Worm (Caenorhabditis elegans) whole organism, young adult: ENCODE results near the gene Y105C5A.1270.

ENCODE experiments used
- B0019.2 ChIP-seq: fragments of 200-800 bp; sonication (Bioruptor generic); conservative IDR thresholded peaks from 2 replicates; pipeline ENCODE4 v1.3.6; 2022; ENCODE audit warnings: missing genetic modification reagents, missing genetic modification characterization, missing compliant biosample characterization
- B0035.1 ChIP-seq: sonication (generic microtip); optimal IDR thresholded peaks from 2 replicates; lab custom pipeline; 2016; ENCODE audit warnings: missing genetic modification characterization, mild to moderate bottlenecking, missing compliant biosample characterization, missing genotype, missing genetic modification reagents
- F22D6.2 ChIP-seq: sonication (generic microtip); optimal IDR thresholded peaks from 2 replicates; lab custom pipeline; 2016; ENCODE audit warnings: mild to moderate bottlenecking, missing genetic modification characterization, missing compliant biosample characterization
- F39B2.1 ChIP-seq: fragments of 200-800 bp; sonication (Bioruptor generic); IDR thresholded peaks from 2 replicates; pipeline ENCODE4 v1.3.6; 2022; ENCODE audit warnings: missing genetic modification reagents, missing genetic modification characterization, missing compliant biosample characterization
- F52B5.7 ChIP-seq: sonication (generic microtip); optimal IDR thresholded peaks from 2 replicates; lab custom pipeline; 2016; ENCODE audit warnings: mild to moderate bottlenecking, missing genetic modification characterization, missing compliant biosample characterization
- Y95B8A.8 ChIP-seq: fragments of 200-800 bp; sonication (Bioruptor generic); IDR thresholded peaks from 2 replicates; pipeline ENCODE4 v1.3.6; 2022; ENCODE audit warnings: missing genetic modification reagents, missing genetic modification characterization, missing compliant biosample characterization
- ZK185.1 ChIP-seq: sonication (generic microtip); optimal IDR thresholded peaks from 2 replicates; lab custom pipeline; 2016; ENCODE audit warnings: mild to moderate bottlenecking, missing genetic modification characterization, missing compliant biosample characterization; ENCODE audit not compliant: poor library complexity, severe bottlenecking
- ama-1 ChIP-seq, 3 experiments: fragments of 150-350 bp in 1 of 3; sonication (generic microtip) in 2 of 3; optimal IDR thresholded peaks; 2 replicates each; lab custom pipeline; 2014 to 2018; ENCODE audit warnings: missing biosample characterization in 2 of 3, missing genetic modification characterization in 2 of 3, missing genetic modification reagents in 2 of 3
- aptf-2 ChIP-seq: fragments of 200-800 bp; sonication (Bioruptor generic); conservative IDR thresholded peaks from 2 replicates; pipeline ENCODE4 v1.3.6; 2022; ENCODE audit warnings: missing genetic modification reagents, missing genetic modification characterization, missing compliant biosample characterization
- atf-7 ChIP-seq: sonication (generic microtip); optimal IDR thresholded peaks from 2 replicates; lab custom pipeline; 2017; ENCODE audit warnings: mild to moderate bottlenecking, missing genetic modification characterization, missing compliant biosample characterization
- attf-6 ChIP-seq: fragments of 200-800 bp; sonication (Bioruptor generic); IDR thresholded peaks from 2 replicates; pipeline ENCODE4 v1.3.6; 2022; ENCODE audit warnings: missing genetic modification reagents, missing genetic modification characterization, missing compliant biosample characterization
- ceh-27 ChIP-seq: fragments of 200-800 bp; sonication (Bioruptor generic); optimal IDR thresholded peaks from 2 replicates; lab custom pipeline; 2018; ENCODE audit warnings: mild to moderate bottlenecking, missing genetic modification characterization, moderate library complexity, missing compliant biosample characterization
- ceh-58 ChIP-seq: fragments of 200-800 bp; sonication (Bioruptor generic); IDR thresholded peaks from 2 replicates; pipeline ENCODE4 v1.3.6; 2022; ENCODE audit warnings: missing genetic modification characterization, missing compliant biosample characterization
- dox-1 ChIP-seq: fragments of 200-800 bp; sonication (Bioruptor generic); IDR thresholded peaks from 2 replicates; pipeline ENCODE4 v1.3.6; 2022; ENCODE audit warnings: missing genetic modification reagents, missing genetic modification characterization, missing compliant biosample characterization
- efl-1 ChIP-seq: fragments of 150-350 bp; optimal IDR thresholded peaks from 2 replicates; lab custom pipeline; 2014; ENCODE audit warnings: missing biosample characterization, missing genetic modification reagents, missing genetic modification characterization
- egl-44 ChIP-seq: fragments of 200-800 bp; sonication (Bioruptor generic); IDR thresholded peaks from 2 replicates; pipeline ENCODE4 v1.3.6; 2022; ENCODE audit warnings: missing genetic modification reagents, missing genetic modification characterization, missing compliant biosample characterization
- egrh-3 ChIP-seq: fragments of 200-800 bp; sonication (Bioruptor generic); IDR thresholded peaks from 2 replicates; pipeline ENCODE4 v1.3.6; 2022; ENCODE audit warnings: missing genetic modification reagents, missing genetic modification characterization, missing compliant biosample characterization
- gei-17 ChIP-seq: fragments of 200-800 bp; sonication (Bioruptor generic); optimal IDR thresholded peaks from 2 replicates; lab custom pipeline; 2018; ENCODE audit warnings: mild to moderate bottlenecking, missing genetic modification characterization, missing compliant biosample characterization
- hmg-1.2 ChIP-seq: fragments of 200-800 bp; sonication (Bioruptor generic); IDR thresholded peaks from 2 replicates; pipeline ENCODE4 v1.3.6; 2022; ENCODE audit warnings: missing genetic modification reagents, missing genetic modification characterization, missing compliant biosample characterization
- let-526 ChIP-seq: fragments of 200-800 bp; sonication (Bioruptor generic); IDR thresholded peaks from 2 replicates; pipeline ENCODE4 v1.3.6; 2022; ENCODE audit warnings: missing genetic modification reagents, missing genetic modification characterization, missing compliant biosample characterization
- lir-1 ChIP-seq: fragments of 200-800 bp; sonication (Bioruptor generic); conservative IDR thresholded peaks from 2 replicates; pipeline ENCODE4 v1.3.6; 2022; ENCODE audit warnings: missing genetic modification reagents, missing genetic modification characterization, missing compliant biosample characterization
- lsy-27 ChIP-seq: sonication (generic microtip); optimal IDR thresholded peaks from 2 replicates; lab custom pipeline; 2017; ENCODE audit warnings: missing genetic modification characterization, mild to moderate bottlenecking, missing compliant biosample characterization, antibody characterized with exemption, missing genotype, borderline replicate concordance; ENCODE audit not compliant: insufficient read depth
- madf-3 ChIP-seq: fragments of 200-800 bp; sonication (Bioruptor generic); IDR thresholded peaks from 2 replicates; pipeline ENCODE4 v1.3.6; 2022; ENCODE audit warnings: missing genetic modification reagents, missing genetic modification characterization, missing compliant biosample characterization
- mcd-1 ChIP-seq: fragments of 200-800 bp; sonication (Bioruptor generic); IDR thresholded peaks from 2 replicates; pipeline ENCODE4 v1.3.6; 2022; ENCODE audit warnings: missing genetic modification reagents, missing genetic modification characterization, missing compliant biosample characterization
- nhr-90 ChIP-seq: sonication (generic microtip); optimal IDR thresholded peaks from 2 replicates; lab custom pipeline; 2016; ENCODE audit warnings: missing genotype, mild to moderate bottlenecking, missing genetic modification characterization, missing compliant biosample characterization
- pbrm-1 ChIP-seq: fragments of 200-800 bp; sonication (Bioruptor generic); IDR thresholded peaks from 2 replicates; pipeline ENCODE4 v1.3.6; 2022; ENCODE audit warnings: missing genetic modification reagents, missing genetic modification characterization, missing compliant biosample characterization
- repo-1 ChIP-seq: sonication (generic microtip); optimal IDR thresholded peaks from 2 replicates; lab custom pipeline; 2017; ENCODE audit warnings: mild to moderate bottlenecking, missing genetic modification characterization, missing compliant biosample characterization
- sdz-38 ChIP-seq: sonication (generic microtip); optimal IDR thresholded peaks from 2 replicates; lab custom pipeline; 2016; ENCODE audit warnings: missing genotype, missing genetic modification characterization, missing compliant biosample characterization
- snpc-4 ChIP-seq, 5 experiments: fragments of 150-350 bp in 1 of 5; sonication (generic microtip) in 4 of 5; optimal IDR thresholded peaks; 2 replicates each; lab custom pipeline; 2014 to 2018; ENCODE audit warnings: missing genetic modification characterization in 5 of 5, missing biosample characterization in 3 of 5, antibody characterized with exemption in 2 of 5, mild to moderate bottlenecking in 2 of 5, missing compliant biosample characterization in 2 of 5, missing genotype in 2 of 5, moderate library complexity in 2 of 5, missing genetic modification reagents in 1 of 5
- tlf-1 ChIP-seq: fragments of 200-800 bp; sonication (Bioruptor generic); optimal IDR thresholded peaks from 2 replicates; lab custom pipeline; 2018; ENCODE audit warnings: mild to moderate bottlenecking, missing genetic modification characterization, missing compliant biosample characterization
- unc-130 ChIP-seq: sonication (generic microtip); optimal IDR thresholded peaks from 2 replicates; lab custom pipeline; 2016; ENCODE audit warnings: missing genetic modification reagents, missing genetic modification characterization, missing compliant biosample characterization
- unc-62 ChIP-seq: fragments of 150-350 bp; optimal IDR thresholded peaks from 2 replicates; lab custom pipeline; 2014; ENCODE audit warnings: missing biosample characterization, missing genetic modification reagents, missing genetic modification characterization
- ztf-3 ChIP-seq: fragments of 200-800 bp; sonication (Bioruptor generic); optimal IDR thresholded peaks from 2 replicates; lab custom pipeline; 2018; ENCODE audit warnings: mild to moderate bottlenecking, missing genetic modification characterization, missing compliant biosample characterization
- ztf-6 ChIP-seq: fragments of 200-800 bp; sonication (Bioruptor generic); IDR thresholded peaks from 2 replicates; pipeline ENCODE4 v1.3.6; 2022; ENCODE audit warnings: missing genetic modification reagents, missing genetic modification characterization, missing compliant biosample characterization

The Y105C5A.1270 gene

DNA sequence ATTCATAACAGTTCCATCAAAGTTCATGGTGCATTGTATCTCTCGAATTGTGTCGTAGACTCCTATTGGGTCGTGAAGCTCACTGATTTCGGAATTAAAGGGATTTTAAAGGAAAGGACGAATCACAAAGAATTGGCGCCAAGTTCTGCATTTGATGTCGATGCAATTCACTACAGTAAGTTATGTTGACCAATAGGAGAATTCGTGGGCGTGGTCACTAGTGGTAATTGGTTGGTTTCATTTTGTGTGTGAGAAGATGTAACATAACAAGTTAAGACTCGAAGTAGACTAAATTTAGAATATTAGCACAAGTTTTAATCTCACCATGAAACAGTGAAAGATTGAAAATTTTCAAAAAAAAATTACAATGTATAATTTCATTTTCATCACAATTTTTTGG is 31.8 kb upstream of the Y105C5A.1270 start:
- TF ChIP-seq efl-1 (GFP tag; lab: Kevin White, UChicago) (no peak), snpc-4 (GFP tag; optimal IDR thresholded peaks at IDR 0.05; lab: Kevin White, UChicago) (peak; percentile 7), snpc-4 (tag; optimal IDR thresholded peaks at IDR 0.05; lab: Kevin White, UChicago) (no peak)

ce11 chrIV:15872633-15873032 is 26.2 kb upstream of the Y105C5A.1270 start, which contains the start of gene gcy-25:
gcy-25 (plus strand) TSS chrIV:15872933.
- TF ChIP-seq let-526 (GFP tag; lab: Robert Waterston, UW) = no peak
- TF ChIP-seq ceh-58 (GFP tag; lab: Robert Waterston, UW) = no peak
- TF ChIP-seq repo-1 (tag; lab: Kevin White, UChicago) = no peak
- no peak for TF ChIP-seq ZK185.1 (tag; lab: Kevin White, UChicago)
- no peak for TF ChIP-seq egl-44 (GFP tag; lab: Robert Waterston, UW)
- TF ChIP-seq ztf-6 (GFP tag; lab: Robert Waterston, UW) = no peak
- no peak for TF ChIP-seq sdz-38 (tag; lab: Kevin White, UChicago)
- TF ChIP-seq madf-3 (GFP tag; lab: Robert Waterston, UW) = no peak
- TF ChIP-seq lsy-27 (tag; lab: Kevin White, UChicago) = no peak
- TF ChIP-seq nhr-90 = no peak
- no peak for TF ChIP-seq F52B5.7 (tag; lab: Kevin White, UChicago)
- TF ChIP-seq Y95B8A.8 (GFP tag; lab: Robert Waterston, UW) = no peak
- no peak for TF ChIP-seq F39B2.1 (GFP tag; lab: Robert Waterston, UW)
- TF ChIP-seq, all 124 proteins: peak for 0

ce11 chrIV:15870356-15870755 is 23.9 kb upstream of the Y105C5A.1270 start, which contains the start of gene Y105C5B.1:
Y105C5B.1 (plus strand) TSS chrIV:15870656.
- TF ChIP-seq ama-1 (optimal IDR thresholded peaks at IDR 0.05; lab: Kevin White, UChicago) = no peak
- TF ChIP-seq ama-1 (GFP tag; optimal IDR thresholded peaks at IDR 0.05; lab: Kevin White, UChicago) = no peak
- TF ChIP-seq B0035.1 = no peak
- no peak for TF ChIP-seq hmg-1.2
- TF ChIP-seq aptf-2 = no peak
- no peak for TF ChIP-seq unc-130 (GFP tag; lab: Kevin White, UChicago)
- TF ChIP-seq ztf-3 (GFP tag; lab: Kevin White, UChicago) = no peak
- TF ChIP-seq egrh-3 (GFP tag; lab: Robert Waterston, UW) = no peak
- no peak for TF ChIP-seq Y95B8A.8 (GFP tag; lab: Robert Waterston, UW)
- no peak for TF ChIP-seq ZK185.1 (tag; lab: Kevin White, UChicago)
- no peak for TF ChIP-seq B0019.2
- no peak for TF ChIP-seq lir-1 (GFP tag; lab: Robert Waterston, UW)
- TF ChIP-seq unc-62 = no peak

- no peak for TF ChIP-seq snpc-4 (GFP tag; optimal IDR thresholded peaks at IDR 0.05; lab: Kevin White, UChicago)
- peak in 3 of 4 experiments; percentile 32 to 56 (median 53) for TF ChIP-seq snpc-4 (tag; optimal IDR thresholded peaks at IDR 0.05; lab: Kevin White, UChicago)
- 0 out of 2 replicates have a peak, but pooled peaks have one; percentile 20 for TF ChIP-seq attf-6 (GFP tag; lab: Robert Waterston, UW)
- TF ChIP-seq gei-17 (GFP tag; lab: Kevin White, UChicago) = no peak
- TF ChIP-seq unc-62 = no peak
- TF ChIP-seq ceh-27 = no peak
Observed at ce11 chrIV:15868288-15868687, 21.8 kb upstream of the Y105C5A.1270 start.

ce11 chrIV:15861499-15861898 is 15.0 kb upstream of the Y105C5A.1270 start:
- TF ChIP-seq unc-130 (GFP tag; lab: Kevin White, UChicago) = no peak
- 0 out of 2 replicates have a peak, but pooled peaks have one; percentile 16 for TF ChIP-seq pbrm-1 (GFP tag; lab: Robert Waterston, UW)
- no peak for TF ChIP-seq atf-7
- TF ChIP-seq attf-6 (GFP tag; lab: Robert Waterston, UW) = 0 out of 2 replicates have a peak, but pooled peaks have one; percentile 16
- no peak for TF ChIP-seq tlf-1
- TF ChIP-seq snpc-4 (GFP tag; optimal IDR thresholded peaks at IDR 0.05; lab: Kevin White, UChicago) = no peak
- peak in 2 of 4 experiments; percentile 15 to 91 for TF ChIP-seq snpc-4 (tag; optimal IDR thresholded peaks at IDR 0.05; lab: Kevin White, UChicago)
- TF ChIP-seq dox-1 (GFP tag; lab: Robert Waterston, UW) = no peak
- TF ChIP-seq mcd-1 (GFP tag; lab: Robert Waterston, UW) = no peak
- TF ChIP-seq F22D6.2 (tag; lab: Kevin White, UChicago) = no peak
